Fruit fly (Drosophila melanogaster) whole organism, prepupa: Measurements from ENCODE around the gene CG7810.

Experiments used
- CG11762 ChIP-seq: fragments of 200-800 bp; sonication (Bioruptor generic); optimal IDR thresholded peaks from 3 replicates; lab custom pipeline; 2016; ENCODE audit warnings: missing biosample characterization, missing genetic modification characterization; ENCODE audit not compliant: insufficient read depth
- CG16779 ChIP-seq: fragments of 200-800 bp; sonication (Bioruptor generic); optimal IDR thresholded peaks from 3 replicates; lab custom pipeline; 2017; ENCODE audit warnings: missing biosample characterization, mild to moderate bottlenecking, missing genetic modification characterization
- CG6276 ChIP-seq: fragments of 200-800 bp; sonication (Bioruptor generic); optimal IDR thresholded peaks from 2 replicates; lab custom pipeline; 2017; ENCODE audit warnings: missing biosample characterization, mild to moderate bottlenecking, missing genetic modification characterization
- CG6854 ChIP-seq: fragments of 200-800 bp; sonication (Bioruptor generic); optimal IDR thresholded peaks from 2 replicates; lab custom pipeline; 2017; ENCODE audit warnings: missing biosample characterization, mild to moderate bottlenecking, missing genetic modification characterization
- Gug ChIP-seq: fragments of 200-800 bp; sonication (Bioruptor generic); IDR thresholded peaks from 2 replicates; pipeline ENCODE4 v1.3.6; 2022; ENCODE audit warnings: missing biosample characterization, missing genetic modification characterization
- Hr4 ChIP-seq: fragments of 200-800 bp; sonication (Bioruptor generic); optimal IDR thresholded peaks from 3 replicates; lab custom pipeline; 2016; ENCODE audit warnings: missing biosample characterization, missing genetic modification characterization
- Lpt ChIP-seq: fragments of 200-800 bp; sonication (Bioruptor generic); optimal IDR thresholded peaks from 3 replicates; lab custom pipeline; 2016; ENCODE audit warnings: missing biosample characterization, missing genetic modification characterization
- Sox102F ChIP-seq: fragments of 200-800 bp; sonication (Bioruptor generic); optimal IDR thresholded peaks from 2 replicates; lab custom pipeline; 2016; ENCODE audit warnings: missing biosample characterization, mild to moderate bottlenecking, missing genetic modification characterization
- fkh ChIP-seq: fragments of 200-800 bp; sonication (Bioruptor generic); optimal IDR thresholded peaks from 3 replicates; lab custom pipeline; 2017; ENCODE audit warnings: missing biosample characterization, mild to moderate bottlenecking, missing genetic modification characterization, moderate library complexity
- lz ChIP-seq: fragments of 200-800 bp; sonication (Bioruptor generic); optimal IDR thresholded peaks from 3 replicates; lab custom pipeline; 2016; ENCODE audit warnings: missing biosample characterization, missing genetic modification characterization
- ss ChIP-seq, 2 experiments: fragments of 200-800 bp; sonication (Bioruptor generic); optimal IDR thresholded peaks; 2 replicates in 1 of 2; 3 replicates in 1 of 2; lab custom pipeline; 2017 to 2018; ENCODE audit warnings: mild to moderate bottlenecking in 2 of 2, missing biosample characterization in 2 of 2, missing genetic modification characterization in 2 of 2, moderate library complexity in 1 of 2
- topi ChIP-seq: fragments of 200-800 bp; sonication (Bioruptor generic); optimal IDR thresholded peaks from 3 replicates; lab custom pipeline; 2016; ENCODE audit warnings: missing biosample characterization, missing genetic modification characterization

dm6 chr2L:8281872-8282271 is 29.1 kb downstream of the CG7810 start:
- TF ChIP-seq Lpt (GFP tag; lab: Kevin White, UChicago) (no peak), CG16779 (tag; lab: Kevin White, UChicago) (no peak), CG6276 (no peak), CG11762 (GFP tag; lab: Kevin White, UChicago) (no peak), lz (GFP tag; lab: Kevin White, UChicago) (no peak), topi (GFP tag; lab: Kevin White, UChicago) (no peak), Sox102F (no peak), CG6854 (no peak), fkh (GFP tag; lab: Kevin White, UChicago) (no peak), Hr4 (GFP tag; lab: Kevin White, UChicago) (no peak), Gug (no peak), ss (GFP tag; optimal IDR thresholded peaks at IDR 0.05; lab: Kevin White, UChicago) (no peak)
